Worm (Caenorhabditis elegans) whole organism, L4 larva: ENCODE results near the gene nlp-33.
"Not testable (repeated sequence)": the region's sequence is repeated elsewhere in the genome, so short reads cannot be mapped to it uniquely, and the experiment has no call there.

ENCODE experiments used
- F49E8.2 ChIP-seq: sonication (generic microtip); optimal IDR thresholded peaks from 2 replicates; lab custom pipeline; 2016; ENCODE audit warnings: missing compliant biosample characterization, mild to moderate bottlenecking, missing genetic modification characterization, borderline replicate concordance
- T26A8.4 ChIP-seq: fragments of 200-800 bp; sonication (Bioruptor generic); IDR thresholded peaks from 2 replicates; pipeline ENCODE4 v1.3.6; 2022; ENCODE audit warnings: missing genetic modification characterization, missing compliant biosample characterization
- Y48G9A.11 ChIP-seq: fragments of 200-800 bp; sonication (Bioruptor generic); IDR thresholded peaks from 2 replicates; pipeline ENCODE4 v1.3.6; 2022; ENCODE audit warnings: missing genetic modification reagents, missing genetic modification characterization, missing compliant biosample characterization
- ama-1 ChIP-seq: fragments of 150-350 bp; optimal IDR thresholded peaks from 2 replicates; lab custom pipeline; 2014; ENCODE audit warnings: inconsistent platforms, mixed read lengths
- ceh-32 ChIP-seq: sonication (generic microtip); optimal IDR thresholded peaks from 2 replicates; lab custom pipeline; 2016; ENCODE audit warnings: mild to moderate bottlenecking, missing genetic modification characterization, missing compliant biosample characterization; ENCODE audit not compliant: poor library complexity
- ceh-44 ChIP-seq: fragments of 200-800 bp; sonication (Bioruptor generic); IDR thresholded peaks from 2 replicates; pipeline ENCODE4 v1.3.6; 2022; ENCODE audit warnings: missing genetic modification reagents, missing genetic modification characterization, missing compliant biosample characterization
- cey-2 ChIP-seq: sonication (generic microtip); optimal IDR thresholded peaks from 3 replicates; lab custom pipeline; 2017; ENCODE audit warnings: missing genetic modification characterization, mild to moderate bottlenecking, missing compliant biosample characterization, antibody characterized with exemption, borderline replicate concordance; ENCODE audit not compliant: insufficient read depth
- daf-16 ChIP-seq, 3 experiments: sonication (generic microtip); optimal IDR thresholded peaks; 2 replicates each; lab custom pipeline; 2016 to 2017; ENCODE audit warnings: missing genetic modification characterization in 3 of 3, missing genetic modification reagents in 3 of 3, mild to moderate bottlenecking in 2 of 3, missing compliant biosample characterization in 2 of 3, missing biosample characterization in 1 of 3, moderate library complexity in 1 of 3
- dmd-6 ChIP-seq: fragments of 200-800 bp; sonication (Bioruptor generic); IDR thresholded peaks from 2 replicates; pipeline ENCODE4 v1.3.6; 2022; ENCODE audit warnings: missing genetic modification reagents, missing genetic modification characterization, missing compliant biosample characterization
- dmd-8 ChIP-seq: fragments of 200-800 bp; sonication (Bioruptor generic); IDR thresholded peaks from 2 replicates; pipeline ENCODE4 v1.3.6; 2022; ENCODE audit warnings: missing genetic modification characterization, missing compliant biosample characterization
- dmd-9 ChIP-seq: fragments of 200-800 bp; sonication (Bioruptor generic); IDR thresholded peaks from 2 replicates; pipeline ENCODE4 v1.3.6; 2022; ENCODE audit warnings: missing genetic modification reagents, missing genetic modification characterization, missing compliant biosample characterization
- dpl-1 ChIP-seq: fragments of 150-350 bp; optimal IDR thresholded peaks from 2 replicates; lab custom pipeline; 2014; ENCODE audit warnings: missing biosample characterization, missing genetic modification reagents, missing genetic modification characterization
- duxl-1 ChIP-seq: sonication (generic microtip); optimal IDR thresholded peaks from 2 replicates; lab custom pipeline; 2016; ENCODE audit warnings: mild to moderate bottlenecking, missing genetic modification characterization, moderate library complexity, missing compliant biosample characterization; ENCODE audit not compliant: poor library complexity
- dve-1 ChIP-seq: sonication (generic microtip); optimal IDR thresholded peaks from 2 replicates; lab custom pipeline; 2017; ENCODE audit warnings: antibody characterized with exemption, mild to moderate bottlenecking, missing genetic modification characterization, missing compliant biosample characterization; ENCODE audit not compliant: insufficient read depth
- egl-43 ChIP-seq: fragments of 200-800 bp; sonication (Bioruptor generic); IDR thresholded peaks from 2 replicates; pipeline ENCODE4 v1.3.6; 2022; ENCODE audit warnings: missing genetic modification reagents, missing genetic modification characterization, missing compliant biosample characterization
- hlh-11 ChIP-seq: fragments of 200-800 bp; sonication (Bioruptor generic); optimal IDR thresholded peaks from 2 replicates; lab custom pipeline; 2018; ENCODE audit warnings: mild to moderate bottlenecking, missing genetic modification characterization, missing compliant biosample characterization
- hlh-30 ChIP-seq: sonication (generic microtip); optimal IDR thresholded peaks from 2 replicates; lab custom pipeline; 2017; ENCODE audit warnings: antibody characterized with exemption, mild to moderate bottlenecking, missing genetic modification characterization, missing compliant biosample characterization; ENCODE audit not compliant: insufficient read depth
- lin-13 ChIP-seq: fragments of 150-350 bp; optimal IDR thresholded peaks from 2 replicates; lab custom pipeline; 2014; ENCODE audit warnings: missing biosample characterization, missing genetic modification reagents, missing genetic modification characterization
- lin-29 ChIP-seq: fragments of 200-800 bp; sonication (Bioruptor generic); IDR thresholded peaks from 2 replicates; pipeline ENCODE4 v1.3.6; 2022; ENCODE audit warnings: missing genetic modification reagents, missing genetic modification characterization, missing compliant biosample characterization
- lin-38 ChIP-seq: fragments of 200-800 bp; sonication (Bioruptor generic); IDR thresholded peaks from 2 replicates; pipeline ENCODE4 v1.3.6; 2022; ENCODE audit warnings: missing genetic modification reagents, missing genetic modification characterization, missing compliant biosample characterization
- mdt-29 ChIP-seq: fragments of 200-800 bp; sonication (Bioruptor generic); IDR thresholded peaks from 2 replicates; pipeline ENCODE4 v1.3.6; 2022; ENCODE audit warnings: missing genetic modification reagents, missing genetic modification characterization, missing compliant biosample characterization
- mep-1 ChIP-seq: fragments of 150-350 bp; sonication (generic microtip); optimal IDR thresholded peaks from 3 replicates; lab custom pipeline; 2014; ENCODE audit warnings: missing biosample characterization, missing genetic modification characterization
- mes-2 ChIP-seq: sonication (generic microtip); optimal IDR thresholded peaks from 2 replicates; lab custom pipeline; 2016; ENCODE audit warnings: missing genotype, mild to moderate bottlenecking, missing genetic modification characterization, missing compliant biosample characterization; ENCODE audit not compliant: poor library complexity, severe bottlenecking
- nhr-102 ChIP-seq: sonication (generic microtip); optimal IDR thresholded peaks from 2 replicates; lab custom pipeline; 2016; ENCODE audit warnings: mild to moderate bottlenecking, missing genetic modification characterization, moderate library complexity, missing compliant biosample characterization
- nhr-48 ChIP-seq: sonication (generic microtip); optimal IDR thresholded peaks from 2 replicates; lab custom pipeline; 2016; ENCODE audit warnings: mild to moderate bottlenecking, missing genetic modification characterization, missing compliant biosample characterization
- php-3 ChIP-seq: fragments of 200-800 bp; sonication (Bioruptor generic); IDR thresholded peaks from 2 replicates; pipeline ENCODE4 v1.3.6; 2022; ENCODE audit warnings: missing genetic modification reagents, missing genetic modification characterization, missing compliant biosample characterization
- saeg-2 ChIP-seq: fragments of 200-800 bp; sonication (Bioruptor generic); IDR thresholded peaks from 2 replicates; pipeline ENCODE4 v1.3.6; 2022; ENCODE audit warnings: missing genetic modification reagents, missing genetic modification characterization, missing compliant biosample characterization
- snpc-1.2 ChIP-seq: fragments of 200-800 bp; sonication (Bioruptor generic); IDR thresholded peaks from 2 replicates; pipeline ENCODE4 v1.3.6; 2022; ENCODE audit warnings: missing genetic modification reagents, missing genetic modification characterization, missing compliant biosample characterization
- snpc-4 ChIP-seq: fragments of 150-350 bp; optimal IDR thresholded peaks from 2 replicates; lab custom pipeline; 2014; ENCODE audit warnings: missing biosample characterization, missing genetic modification characterization
- tag-97 ChIP-seq: fragments of 200-800 bp; sonication (Bioruptor generic); IDR thresholded peaks from 2 replicates; pipeline ENCODE4 v1.3.6; 2022; ENCODE audit warnings: missing genetic modification characterization, missing compliant biosample characterization
- unc-130 ChIP-seq: sonication (generic microtip); optimal IDR thresholded peaks from 2 replicates; lab custom pipeline; 2016; ENCODE audit warnings: missing genetic modification reagents, missing genetic modification characterization, missing compliant biosample characterization
- unc-39 ChIP-seq: sonication (generic microtip); optimal IDR thresholded peaks from 2 replicates; lab custom pipeline; 2017; ENCODE audit warnings: missing biosample characterization, missing genetic modification characterization
- unc-62 ChIP-seq, 3 experiments: fragments of 150-350 bp in 1 of 3; sonication (generic microtip); optimal IDR thresholded peaks in 2 of 3; peaks in 1 of 3; 1 replicate in 1 of 3; 2 replicates in 2 of 3; lab custom pipeline; 2014 to 2017; ENCODE audit warnings: missing biosample characterization in 3 of 3, missing genetic modification characterization in 3 of 3, missing genetic modification reagents in 3 of 3, missing genotype in 1 of 3
- vab-7 ChIP-seq: fragments of 200-800 bp; sonication (Bioruptor generic); IDR thresholded peaks from 2 replicates; pipeline ENCODE4 v1.3.6; 2022; ENCODE audit warnings: missing genetic modification reagents, missing genetic modification characterization, missing compliant biosample characterization
- zfp-3 ChIP-seq: fragments of 200-800 bp; sonication (Bioruptor generic); conservative IDR thresholded peaks from 2 replicates; pipeline ENCODE4 v1.3.6; 2022; ENCODE audit warnings: missing genetic modification reagents, missing genetic modification characterization, missing compliant biosample characterization

The nlp-33 gene

ce11 chrV:11174663-11175062 lies 27.5 kb downstream of the nlp-33 start (continued):
- TF ChIP-seq unc-39 (tag; lab: Kevin White, UChicago) (no peak), zfp-3 (GFP tag; lab: Robert Waterston, UW) (no peak), duxl-1 (tag; lab: Kevin White, UChicago) (peak; percentile 44), ceh-32 (tag; lab: Kevin White, UChicago) (no peak), unc-62 (GFP tag; optimal IDR thresholded peaks at IDR 0.05 in 1 of 2; lab: Kevin White, UChicago) (peak in 1 of 2 experiments; percentile 95), unc-62 (tag; optimal IDR thresholded peaks at IDR 0.05; lab: Kevin White, UChicago) (no peak), egl-43 (GFP tag; lab: Robert Waterston, UW) (peak; percentile 73; the same call in 1 of the 2 replicates), dpl-1 (GFP tag; lab: Kevin White, UChicago) (no peak), saeg-2 (GFP tag; lab: Robert Waterston, UW) (no peak), hlh-11 (tag; lab: Kevin White, UChicago) (peak; percentile 42), lin-13 (GFP tag; lab: Kevin White, UChicago) (no peak), lin-29 (GFP tag; lab: Robert Waterston, UW) (no peak), tag-97 (GFP tag; lab: Robert Waterston, UW) (no peak), dmd-9 (GFP tag; lab: Robert Waterston, UW) (no peak), ama-1 (lab: Kevin White, UChicago) (no peak), cey-2 (no peak), hlh-30 (tag; lab: Kevin White, UChicago) (no peak)
- TF ChIP-seq, all 104 proteins: peak for 19

- TF ChIP-seq php-3 (GFP tag; lab: Robert Waterston, UW) (peak; percentile 25; the same call in 1 of the 2 replicates), lin-38 (GFP tag; lab: Robert Waterston, UW) (peak; percentile 60), snpc-4 (tag; lab: Kevin White, UChicago) (peak; percentile 74), mep-1 (peak; percentile 43), mes-2 (tag; lab: Kevin White, UChicago) (peak; percentile 54), dmd-6 (peak; percentile 41; the same call in 1 of the 2 replicates), ceh-44 (GFP tag; lab: Robert Waterston, UW) (0 out of 2 replicates have a peak, but pooled peaks have one; percentile 67), F49E8.2 (tag; lab: Kevin White, UChicago) (peak; percentile 76), mdt-29 (GFP tag; lab: Robert Waterston, UW) (peak; percentile 13; the same call in 1 of the 2 replicates), snpc-1.2 (GFP tag; lab: Robert Waterston, UW) (peak; percentile 84), hlh-11 (tag; lab: Kevin White, UChicago) (peak; percentile 37), dve-1 (tag; lab: Kevin White, UChicago) (peak; percentile 5), daf-16 (tag; optimal IDR thresholded peaks at IDR 0.05; lab: Kevin White, UChicago) (peak; percentile 21), unc-130 (GFP tag; lab: Kevin White, UChicago) (peak; percentile 53), nhr-102 (peak; percentile 32), nhr-48 (tag; lab: Kevin White, UChicago) (peak; percentile 27), vab-7 (GFP tag; lab: Robert Waterston, UW) (peak; percentile 52; the same call in 1 of the 2 replicates), T26A8.4 (GFP tag; lab: Robert Waterston, UW) (peak; percentile 58), dmd-8 (GFP tag; lab: Robert Waterston, UW) (0 out of 2 replicates have a peak, but pooled peaks have one; percentile 56), Y48G9A.11 (peak; percentile 59; the same call in 1 of the 2 replicates)
- not testable (repeated sequence) for TF ChIP-seq daf-16 (GFP tag; optimal IDR thresholded peaks at IDR 0.05; lab: Kevin White, UChicago)
- TF ChIP-seq, all 104 proteins: peak for 20; not testable (repeated sequence) for 84
Observed at ce11 chrV:11175336-11175938, 28.3 kb downstream of the nlp-33 start.
